Worm (Caenorhabditis elegans): ENCODE data around the gene C23F12.4.

- TF ChIP-seq ama-1 (optimal IDR thresholded peaks at IDR 0.05), result no peak
- no peak for TF ChIP-seq nhr-12 (tag; optimal IDR thresholded peaks at IDR 0.05)
- TF ChIP-seq nhr-77 (tag; optimal IDR thresholded peaks at IDR 0.05), result no peak
- TF ChIP-seq ZK546.5 (tag; optimal IDR thresholded peaks at IDR 0.05), result no peak
- TF ChIP-seq ceh-28 (tag; optimal IDR thresholded peaks at IDR 0.05), result no peak
- no peak for TF ChIP-seq nhr-28 (tag; optimal IDR thresholded peaks at IDR 0.05)
- TF ChIP-seq aly-2 (tag; optimal IDR thresholded peaks at IDR 0.05), result no peak
- TF ChIP-seq mml-1 (tag; optimal IDR thresholded peaks at IDR 0.05), result no peak
- no peak for TF ChIP-seq ceh-82 (tag; optimal IDR thresholded peaks at IDR 0.05)
- TF ChIP-seq R02D3.7 (tag; optimal IDR thresholded peaks at IDR 0.05), result no peak
- TF ChIP-seq unc-39 (tag; optimal IDR thresholded peaks at IDR 0.05), result no peak
Measured at ce11 chrX:9338375-9338774, 48.8 kb upstream of the C23F12.4 start, which contains the start of gene apa-2.

All from whole organism, L3 larva.